ENCODE assay signal across 1 fruit fly cellular context in the genomic region with DNA sequence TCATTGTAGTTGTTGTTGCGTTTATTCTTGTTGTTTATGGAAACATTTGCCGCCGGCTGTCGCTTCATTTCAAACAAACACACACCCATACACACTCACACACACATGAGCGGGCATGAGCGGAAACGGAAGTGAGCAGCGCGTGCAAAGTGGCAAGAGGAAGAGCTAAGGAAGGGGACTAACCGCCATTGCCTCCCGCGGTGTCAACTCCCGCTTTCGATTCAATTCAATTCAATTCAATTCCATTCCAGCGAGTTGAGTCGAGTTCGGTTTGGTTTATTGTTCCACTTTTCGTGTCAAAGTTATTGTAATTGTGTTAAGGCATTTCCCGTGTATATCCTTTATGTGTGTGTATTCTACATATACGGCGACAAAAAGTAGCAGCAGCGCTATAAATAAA.
TF ChIP-seq lines count a peak whose summit lies in the region.

No protein-coding gene starts in this region.

TF ChIP-seq in whole organism, embryonic, 481 proteins besides CTCF, POLR2A, EP300 and RAD21 (continued from another document and continues in another):
- TF ChIP-seq CG7963 (GFP tag; IDR thresholded peaks at IDR 0.05; lab: Robert Waterston, UW; ENCODE audit: partially characterized antibody): no peak
- peak; percentile 30 for TF ChIP-seq phol (tag; optimal IDR thresholded peaks at IDR 0.05; lab: Kevin White, UChicago)
- peak; percentile 18 for TF ChIP-seq stwl (tag; optimal IDR thresholded peaks at IDR 0.05; lab: Kevin White, UChicago)
- TF ChIP-seq CG16863 (GFP tag; optimal IDR thresholded peaks at IDR 0.05; lab: Kevin White, UChicago): no peak
- peak; percentile 57 for TF ChIP-seq lab (GFP tag; optimal IDR thresholded peaks at IDR 0.05; lab: Kevin White, UChicago)
- TF ChIP-seq Six4 (GFP tag; optimal IDR thresholded peaks at IDR 0.05; lab: Kevin White, UChicago): no peak
- TF ChIP-seq CG12219 (GFP tag; optimal IDR thresholded peaks at IDR 0.05; lab: Kevin White, UChicago): peak; percentile 9
- TF ChIP-seq ranshi (GFP tag; IDR thresholded peaks at IDR 0.05; lab: Robert Waterston, UW): no peak
- no peak for TF ChIP-seq CG32532 (GFP tag; IDR thresholded peaks at IDR 0.05; lab: Robert Waterston, UW)
- TF ChIP-seq CG32767 (GFP tag; IDR thresholded peaks at IDR 0.05; lab: Robert Waterston, UW): no peak
- TF ChIP-seq Xrp1 (GFP tag; IDR thresholded peaks at IDR 0.05; lab: Robert Waterston, UW): no peak
- TF ChIP-seq Oaz (GFP tag; IDR thresholded peaks at IDR 0.05; lab: Robert Waterston, UW): peak; percentile 18; the same call in 1 of the 2 replicates
- TF ChIP-seq lbe (GFP tag; optimal IDR thresholded peaks at IDR 0.05; lab: Kevin White, UChicago): no peak
- peak; percentile 81 for TF ChIP-seq CG17912 (GFP tag; optimal IDR thresholded peaks at IDR 0.05; lab: Kevin White, UChicago)
- peak; percentile 32 for TF ChIP-seq CG1603 (tag; optimal IDR thresholded peaks at IDR 0.05; lab: Kevin White, UChicago)
- TF ChIP-seq wdn (GFP tag; IDR thresholded peaks at IDR 0.05; lab: Robert Waterston, UW): no peak
- TF ChIP-seq Hey (tag; optimal IDR thresholded peaks at IDR 0.05; lab: Kevin White, UChicago): peak; percentile 57
- no peak for TF ChIP-seq CG4360 (GFP tag; IDR thresholded peaks at IDR 0.05; lab: Robert Waterston, UW)
- TF ChIP-seq Dip3 (GFP tag; optimal IDR thresholded peaks at IDR 0.05; lab: Kevin White, UChicago): no peak
- TF ChIP-seq ap (GFP tag; IDR thresholded peaks at IDR 0.05; lab: Robert Waterston, UW): peak; percentile 51; the same call in 1 of the 2 replicates
- TF ChIP-seq tup (GFP tag; optimal IDR thresholded peaks at IDR 0.05; lab: Kevin White, UChicago): no peak
- TF ChIP-seq gt (GFP tag; IDR thresholded peaks at IDR 0.05; lab: Robert Waterston, UW): no peak
- TF ChIP-seq CG7271 (tag; optimal IDR thresholded peaks at IDR 0.05; lab: Kevin White, UChicago): peak; percentile 46
- peak; percentile 29; the same call in 1 of the 3 replicates for TF ChIP-seq CG11695 (GFP tag; IDR thresholded peaks at IDR 0.05; lab: Robert Waterston, UW)
- TF ChIP-seq Dbx (GFP tag; IDR thresholded peaks at IDR 0.05; lab: Robert Waterston, UW): no peak
- peak; percentile 38; the same call in 1 of the 2 replicates for TF ChIP-seq CG17328 (GFP tag; IDR thresholded peaks at IDR 0.05; lab: Robert Waterston, UW)
- no peak for TF ChIP-seq psq (GFP tag; optimal IDR thresholded peaks at IDR 0.05; lab: Kevin White, UChicago)
- TF ChIP-seq CG8281 (tag; optimal IDR thresholded peaks at IDR 0.05; lab: Kevin White, UChicago): peak; percentile 0
- TF ChIP-seq zfh1 (GFP tag; IDR thresholded peaks at IDR 0.05; lab: Robert Waterston, UW): 0 out of 3 replicates have a peak, but pooled peaks have one; percentile 52
- TF ChIP-seq emc (GFP tag; optimal IDR thresholded peaks at IDR 0.05; lab: Kevin White, UChicago): no peak
- peak; percentile 27 for TF ChIP-seq kah (GFP tag; optimal IDR thresholded peaks at IDR 0.05; lab: Kevin White, UChicago)
- no peak for TF ChIP-seq toy (GFP tag; IDR thresholded peaks at IDR 0.05; lab: Robert Waterston, UW)
- TF ChIP-seq stc (GFP tag; IDR thresholded peaks at IDR 0.05; lab: Robert Waterston, UW): no peak; the same call in 1 of the 2 replicates
- TF ChIP-seq fd64A (GFP tag; optimal IDR thresholded peaks at IDR 0.05; lab: Kevin White, UChicago): peak; percentile 61
- TF ChIP-seq NK7.1 (GFP tag; optimal IDR thresholded peaks at IDR 0.05; lab: Kevin White, UChicago): no peak
- TF ChIP-seq wek (GFP tag; optimal IDR thresholded peaks at IDR 0.05; lab: Kevin White, UChicago): peak; percentile 71
- TF ChIP-seq Optix (GFP tag; IDR thresholded peaks at IDR 0.05; lab: Robert Waterston, UW): no peak
- no peak for TF ChIP-seq CG8944 (GFP tag; optimal IDR thresholded peaks at IDR 0.05; lab: Kevin White, UChicago)
- TF ChIP-seq HLHmδ (GFP tag; optimal IDR thresholded peaks at IDR 0.05; lab: Kevin White, UChicago): peak; percentile 87
- TF ChIP-seq dan (GFP tag; IDR thresholded peaks at IDR 0.05; lab: Robert Waterston, UW): no peak
- TF ChIP-seq ERR (GFP tag; optimal IDR thresholded peaks at IDR 0.05; lab: Kevin White, UChicago): no peak
- no peak for TF ChIP-seq CG3838 (GFP tag; optimal IDR thresholded peaks at IDR 0.05; lab: Kevin White, UChicago)
- TF ChIP-seq Med (GFP tag; lab: Kevin White, UChicago): peak; percentile 68
- TF ChIP-seq fd3F (GFP tag; optimal IDR thresholded peaks at IDR 0.05; lab: Kevin White, UChicago): no peak
- 0 out of 2 replicates have a peak, but pooled peaks have one; percentile 14 for TF ChIP-seq CG31224 (GFP tag; IDR thresholded peaks at IDR 0.05; lab: Robert Waterston, UW)
- TF ChIP-seq CG12942 (GFP tag; optimal IDR thresholded peaks at IDR 0.05; lab: Kevin White, UChicago): no peak
- TF ChIP-seq lov (optimal IDR thresholded peaks at IDR 0.05; lab: Kevin White, UChicago): no peak
- peak; percentile 77; the same call in 2 of the 3 replicates for TF ChIP-seq lov (GFP tag; IDR thresholded peaks at IDR 0.05; lab: Robert Waterston, UW)
- no peak for TF ChIP-seq CG15479 (GFP tag; optimal IDR thresholded peaks at IDR 0.05; lab: Kevin White, UChicago)
- no peak for TF ChIP-seq CG17829 (tag; optimal IDR thresholded peaks at IDR 0.05; lab: Kevin White, UChicago)
- peak; percentile 8 for TF ChIP-seq CG18599 (GFP tag; optimal IDR thresholded peaks at IDR 0.05; lab: Kevin White, UChicago)
- TF ChIP-seq jigr1 (GFP tag; IDR thresholded peaks at IDR 0.05; lab: Robert Waterston, UW): no peak
- TF ChIP-seq ken (GFP tag; IDR thresholded peaks at IDR 0.05; lab: Robert Waterston, UW): peak; percentile 41; the same call in 1 of the 3 replicates
- no peak for TF ChIP-seq Doc3 (GFP tag; IDR thresholded peaks at IDR 0.05; lab: Robert Waterston, UW; ENCODE audit: partially characterized antibody)
- no peak for TF ChIP-seq Hmr (GFP tag; optimal IDR thresholded peaks at IDR 0.05; lab: Kevin White, UChicago)
- peak; percentile 43 for TF ChIP-seq ATbp (GFP tag; optimal IDR thresholded peaks at IDR 0.05; lab: Kevin White, UChicago)
- TF ChIP-seq Ravus (GFP tag; IDR thresholded peaks at IDR 0.05; lab: Robert Waterston, UW): no peak
- peak; percentile 65 for TF ChIP-seq CG7987 (GFP tag; optimal IDR thresholded peaks at IDR 0.05; lab: Kevin White, UChicago)
- TF ChIP-seq CG1233 (GFP tag; optimal IDR thresholded peaks at IDR 0.05; lab: Kevin White, UChicago): peak; percentile 16
- TF ChIP-seq CG31388 (GFP tag; optimal IDR thresholded peaks at IDR 0.05; lab: Kevin White, UChicago): no peak
- no peak for TF ChIP-seq CG6689 (GFP tag; IDR thresholded peaks at IDR 0.05; lab: Robert Waterston, UW)
- peak; percentile 7 for TF ChIP-seq CG11723 (GFP tag; optimal IDR thresholded peaks at IDR 0.05; lab: Kevin White, UChicago)
- TF ChIP-seq unpg (GFP tag; optimal IDR thresholded peaks at IDR 0.05; lab: Kevin White, UChicago): peak; percentile 5
- no peak for TF ChIP-seq klu (GFP tag; IDR thresholded peaks at IDR 0.05; lab: Robert Waterston, UW)
- peak; percentile 0 for TF ChIP-seq schlank (tag; optimal IDR thresholded peaks at IDR 0.05; lab: Kevin White, UChicago)
- TF ChIP-seq her (GFP tag; optimal IDR thresholded peaks at IDR 0.05; lab: Kevin White, UChicago): no peak
- peak; percentile 49 for TF ChIP-seq HHEX (GFP tag; optimal IDR thresholded peaks at IDR 0.05; lab: Kevin White, UChicago)
- no peak for TF ChIP-seq CG11504 (tag; optimal IDR thresholded peaks at IDR 0.05; lab: Kevin White, UChicago)
- TF ChIP-seq HLH3B (GFP tag; IDR thresholded peaks at IDR 0.05; lab: Robert Waterston, UW): 0 out of 2 replicates have a peak, but pooled peaks have one; percentile 16
- peak; percentile 56 for TF ChIP-seq mirr (GFP tag; optimal IDR thresholded peaks at IDR 0.05; lab: Kevin White, UChicago)
- peak; percentile 24 for TF ChIP-seq CG15269 (tag; optimal IDR thresholded peaks at IDR 0.05; lab: Kevin White, UChicago)
- TF ChIP-seq CG11398 (GFP tag; optimal IDR thresholded peaks at IDR 0.05; lab: Kevin White, UChicago): peak; percentile 10
- TF ChIP-seq Lhr (GFP tag; optimal IDR thresholded peaks at IDR 0.05; lab: Kevin White, UChicago): peak; percentile 21
- TF ChIP-seq CG2712 (tag; optimal IDR thresholded peaks at IDR 0.05; lab: Kevin White, UChicago): peak; percentile 4
- no peak for TF ChIP-seq CG2889 (GFP tag; IDR thresholded peaks at IDR 0.05; lab: Robert Waterston, UW)
- TF ChIP-seq CG12071 (GFP tag; optimal IDR thresholded peaks at IDR 0.05; lab: Kevin White, UChicago): peak; percentile 71
- TF ChIP-seq Doc2 (GFP tag; IDR thresholded peaks at IDR 0.05; lab: Robert Waterston, UW): no peak
- TF ChIP-seq dm (GFP tag; optimal IDR thresholded peaks at IDR 0.05; lab: Kevin White, UChicago): no peak
- no peak for TF ChIP-seq prd (optimal IDR thresholded peaks at IDR 0.05; lab: Kevin White, UChicago)
- TF ChIP-seq prd (GFP tag; IDR thresholded peaks at IDR 0.05; lab: Robert Waterston, UW): no peak
- TF ChIP-seq CG5180 (GFP tag; optimal IDR thresholded peaks at IDR 0.05; lab: Kevin White, UChicago): peak; percentile 33
- TF ChIP-seq Kr (GFP tag; optimal IDR thresholded peaks at IDR 0.05; lab: Kevin White, UChicago): no peak
- peak; percentile 31 for TF ChIP-seq cg (GFP tag; optimal IDR thresholded peaks at IDR 0.05; lab: Kevin White, UChicago)
- TF ChIP-seq CG8089 (GFP tag; optimal IDR thresholded peaks at IDR 0.05; lab: Kevin White, UChicago): no peak
- TF ChIP-seq Ptx1 (GFP tag; IDR thresholded peaks at IDR 0.05; lab: Robert Waterston, UW): 0 out of 2 replicates have a peak, but pooled peaks have one; percentile 12
- TF ChIP-seq pfk (GFP tag; optimal IDR thresholded peaks at IDR 0.05; lab: Kevin White, UChicago): peak; percentile 27
- TF ChIP-seq CG6791 (GFP tag; IDR thresholded peaks at IDR 0.05; lab: Robert Waterston, UW; ENCODE audit: partially characterized antibody): no peak
- peak; percentile 11; the same call in 1 of the 3 replicates for TF ChIP-seq dysf (GFP tag; IDR thresholded peaks at IDR 0.05; lab: Robert Waterston, UW)
- TF ChIP-seq CG30431 (GFP tag; optimal IDR thresholded peaks at IDR 0.05; lab: Kevin White, UChicago): no peak
- TF ChIP-seq CG8290 (GFP tag; optimal IDR thresholded peaks at IDR 0.05; lab: Kevin White, UChicago): no peak
- TF ChIP-seq CG8290 (tag; optimal IDR thresholded peaks at IDR 0.05; lab: Kevin White, UChicago): peak in 1 of 2 experiments; percentile 51
- no peak for TF ChIP-seq p53 (GFP tag; optimal IDR thresholded peaks at IDR 0.05; lab: Kevin White, UChicago)
- TF ChIP-seq abd-A (tag; optimal IDR thresholded peaks at IDR 0.05; lab: Kevin White, UChicago): peak; percentile 64
- TF ChIP-seq CG10543 (GFP tag; optimal IDR thresholded peaks at IDR 0.05; lab: Kevin White, UChicago): no peak
- peak; percentile 35 for TF ChIP-seq CG33557 (GFP tag; optimal IDR thresholded peaks at IDR 0.05; lab: Kevin White, UChicago)
- TF ChIP-seq CG15011 (GFP tag; optimal IDR thresholded peaks at IDR 0.05; lab: Kevin White, UChicago): no peak
- TF ChIP-seq CG10431 (GFP tag; optimal IDR thresholded peaks at IDR 0.05; lab: Kevin White, UChicago): peak; percentile 32
- TF ChIP-seq Gsc (GFP tag; IDR thresholded peaks at IDR 0.05; lab: Robert Waterston, UW): no peak
- TF ChIP-seq CG15601 (tag; optimal IDR thresholded peaks at IDR 0.05; lab: Kevin White, UChicago): peak; percentile 91
- peak; percentile 66; the same call in 1 of the 3 replicates for TF ChIP-seq gce (GFP tag; IDR thresholded peaks at IDR 0.05; lab: Robert Waterston, UW)
- peak; percentile 25 for TF ChIP-seq Fer3 (tag; optimal IDR thresholded peaks at IDR 0.05; lab: Kevin White, UChicago)
- peak; percentile 16; the same call in 1 of the 2 replicates for TF ChIP-seq vvl (GFP tag; IDR thresholded peaks at IDR 0.05; lab: Robert Waterston, UW)
- peak; percentile 25 for TF ChIP-seq gcm (GFP tag; optimal IDR thresholded peaks at IDR 0.05; lab: Kevin White, UChicago)
- TF ChIP-seq CG34376 (GFP tag; optimal IDR thresholded peaks at IDR 0.05; lab: Kevin White, UChicago): peak; percentile 11
- peak; percentile 23 for TF ChIP-seq nerfin-1 (tag; optimal IDR thresholded peaks at IDR 0.05; lab: Kevin White, UChicago)
- TF ChIP-seq NC2β (GFP tag; optimal IDR thresholded peaks at IDR 0.05; lab: Kevin White, UChicago): no peak
- TF ChIP-seq CG17568 (GFP tag; optimal IDR thresholded peaks at IDR 0.05; lab: Kevin White, UChicago): peak; percentile 6
- peak; percentile 26 for TF ChIP-seq NfI (GFP tag; optimal IDR thresholded peaks at IDR 0.05; lab: Kevin White, UChicago)
- TF ChIP-seq CG14050 (GFP tag; IDR thresholded peaks at IDR 0.05; lab: Robert Waterston, UW): no peak
- TF ChIP-seq Hr78 (GFP tag; optimal IDR thresholded peaks at IDR 0.05; lab: Kevin White, UChicago): no peak
- peak; percentile 54 for TF ChIP-seq CG13296 (GFP tag; optimal IDR thresholded peaks at IDR 0.05; lab: Kevin White, UChicago)
- TF ChIP-seq salm (tag; optimal IDR thresholded peaks at IDR 0.05; lab: Kevin White, UChicago): peak; percentile 0
- TF ChIP-seq org-1 (GFP tag; optimal IDR thresholded peaks at IDR 0.05; lab: Kevin White, UChicago): no peak
- peak; percentile 18 for TF ChIP-seq CG6654 (GFP tag; optimal IDR thresholded peaks at IDR 0.05; lab: Kevin White, UChicago)
- TF ChIP-seq CG4328 (GFP tag; optimal IDR thresholded peaks at IDR 0.05; lab: Kevin White, UChicago): no peak
- no peak for TF ChIP-seq CG6765 (GFP tag; optimal IDR thresholded peaks at IDR 0.05; lab: Kevin White, UChicago)
- peak in 1 of 2 experiments; percentile 20 for TF ChIP-seq bsh (GFP tag; optimal IDR thresholded peaks at IDR 0.05; lab: Kevin White, UChicago)
- no peak for TF ChIP-seq Asciz (GFP tag; optimal IDR thresholded peaks at IDR 0.05; lab: Kevin White, UChicago)
- TF ChIP-seq CG6175 (GFP tag; IDR thresholded peaks at IDR 0.05; lab: Robert Waterston, UW): no peak
- TF ChIP-seq Myb (GFP tag; optimal IDR thresholded peaks at IDR 0.05; lab: Kevin White, UChicago): no peak
- peak; percentile 27; the same call in 1 of the 2 replicates for TF ChIP-seq chm (GFP tag; IDR thresholded peaks at IDR 0.05; lab: Robert Waterston, UW)
- TF ChIP-seq pum (GFP tag; optimal IDR thresholded peaks at IDR 0.05; lab: Kevin White, UChicago): no peak
- TF ChIP-seq CG15514 (GFP tag; optimal IDR thresholded peaks at IDR 0.05; lab: Kevin White, UChicago): no peak
- TF ChIP-seq Sox100B (GFP tag; optimal IDR thresholded peaks at IDR 0.05; lab: Kevin White, UChicago): peak; percentile 15
- TF ChIP-seq Stat92E (GFP tag; optimal IDR thresholded peaks at IDR 0.05; lab: Kevin White, UChicago): no peak
- no peak for TF ChIP-seq hb (GFP tag; IDR thresholded peaks at IDR 0.05; lab: Robert Waterston, UW; ENCODE audit: partially characterized antibody)
- TF ChIP-seq shn (GFP tag; optimal IDR thresholded peaks at IDR 0.05; lab: Kevin White, UChicago): no peak
- no peak for TF ChIP-seq CG10565 (GFP tag; optimal IDR thresholded peaks at IDR 0.05; lab: Kevin White, UChicago)
